Fruit fly (Drosophila melanogaster): ENCODE data around the gene CG2528.

CG2528 gene

dm6 chr2L:21992833-21993232 is at the start of gene CG2528:
CG2528 (minus strand) TSS chr2L:21992933.
- TF ChIP-seq noc (tag; optimal IDR thresholded peaks at IDR 0.05) = no peak

- no peak for TF ChIP-seq noc (tag; optimal IDR thresholded peaks at IDR 0.05)
Measured at dm6 chr2L:22037560-22037959, 44.8 kb upstream of the CG2528 start, which contains the start of gene Grl40a. Grl40a (plus strand) TSS chr2L:22037860.

dm6 chr2L:22036877-22037276 is 44.1 kb upstream of the CG2528 start:
- no peak for TF ChIP-seq noc (tag; optimal IDR thresholded peaks at IDR 0.05)

- no peak for TF ChIP-seq noc (tag; optimal IDR thresholded peaks at IDR 0.05)
Measured at dm6 chr2L:22024362-22024761, 31.6 kb upstream of the CG2528 start.

dm6 chr2L:22018861-22019270 is 26.1 kb upstream of the CG2528 start, which contains the start of gene tio:
tio (plus strand) TSS chr2L:22019208.
- TF ChIP-seq noc (tag; optimal IDR thresholded peaks at IDR 0.05) = no peak

- TF ChIP-seq noc (tag; optimal IDR thresholded peaks at IDR 0.05) = no peak
Measured at dm6 chr2L:22014890-22015289, 22.2 kb upstream of the CG2528 start, which contains the start of gene CG31693. CG31693 (plus strand) TSS chr2L:22015190.

dm6 chr2L:21993377-21993776 is 644 bp upstream of the CG2528 start:
- TF ChIP-seq noc (tag; optimal IDR thresholded peaks at IDR 0.05) = no peak

- no peak for TF ChIP-seq noc (tag; optimal IDR thresholded peaks at IDR 0.05)
Measured at dm6 chr2L:21974895-21975294, 17.8 kb downstream of the CG2528 start.

- no peak for TF ChIP-seq noc (tag; optimal IDR thresholded peaks at IDR 0.05)
Measured at dm6 chr2L:21970698-21971395, 21.9 kb downstream of the CG2528 start.

dm6 chr2L:21933496-21933895 is 59.2 kb downstream of the CG2528 start:
- no peak for TF ChIP-seq noc (tag; optimal IDR thresholded peaks at IDR 0.05)
